Worm (Caenorhabditis elegans): Measurements from ENCODE around the gene vha-13.
A peak's percentile ranks its signal among the peaks of the same experiment; 100 is the strongest.

The vha-13 gene

ce11 chrV:14364586-14365248, 13.2 kb downstream of the vha-13 start:
- TF ChIP-seq sea-1 (GFP tag; conservative IDR thresholded peaks at IDR 0.05), result no peak
- TF ChIP-seq scrt-1 (GFP tag; IDR thresholded peaks at IDR 0.05), result no peak
- no peak for TF ChIP-seq ceh-13 (GFP tag; optimal IDR thresholded peaks at IDR 0.05)
- no peak for TF ChIP-seq hmbx-1 (tag; optimal IDR thresholded peaks at IDR 0.05)
- TF ChIP-seq hnd-1 (tag; optimal IDR thresholded peaks at IDR 0.05), result no peak
- TF ChIP-seq ama-1 (optimal IDR thresholded peaks at IDR 0.05), result no peak
- TF ChIP-seq tra-4 (tag; optimal IDR thresholded peaks at IDR 0.05), result no peak
- TF ChIP-seq ceh-36 (tag; optimal IDR thresholded peaks at IDR 0.05), result no peak
- no peak for TF ChIP-seq pes-1 (GFP tag; IDR thresholded peaks at IDR 0.05)
- no peak for TF ChIP-seq ets-7 (tag; optimal IDR thresholded peaks at IDR 0.05)
- no peak for TF ChIP-seq aly-1 (tag; optimal IDR thresholded peaks at IDR 0.05)
- no peak for TF ChIP-seq hmg-4 (GFP tag; optimal IDR thresholded peaks at IDR 0.05)
- no peak for TF ChIP-seq B0310.2 (tag; optimal IDR thresholded peaks at IDR 0.05)
- TF ChIP-seq flt-1 (GFP tag; IDR thresholded peaks at IDR 0.05), result no peak
- TF ChIP-seq tbx-11 (GFP tag; IDR thresholded peaks at IDR 0.05), result no peak
- TF ChIP-seq tbx-37 (GFP tag; conservative IDR thresholded peaks at IDR 0.05), result no peak
- TF ChIP-seq F13C5.2 (tag; optimal IDR thresholded peaks at IDR 0.05), result no peak

ce11 chrV:14366487-14366962, 15.0 kb downstream of the vha-13 start:
- TF ChIP-seq tra-4 (tag; optimal IDR thresholded peaks at IDR 0.05) (no peak), aly-1 (tag; optimal IDR thresholded peaks at IDR 0.05) (peak; percentile 16), tbx-37 (GFP tag; conservative IDR thresholded peaks at IDR 0.05) (no peak), tbx-11 (GFP tag; IDR thresholded peaks at IDR 0.05) (no peak)

ce11 chrV:14368272-14369052, 17.0 kb downstream of the vha-13 start:
- no peak for TF ChIP-seq hnd-1 (tag; optimal IDR thresholded peaks at IDR 0.05)

DNA sequence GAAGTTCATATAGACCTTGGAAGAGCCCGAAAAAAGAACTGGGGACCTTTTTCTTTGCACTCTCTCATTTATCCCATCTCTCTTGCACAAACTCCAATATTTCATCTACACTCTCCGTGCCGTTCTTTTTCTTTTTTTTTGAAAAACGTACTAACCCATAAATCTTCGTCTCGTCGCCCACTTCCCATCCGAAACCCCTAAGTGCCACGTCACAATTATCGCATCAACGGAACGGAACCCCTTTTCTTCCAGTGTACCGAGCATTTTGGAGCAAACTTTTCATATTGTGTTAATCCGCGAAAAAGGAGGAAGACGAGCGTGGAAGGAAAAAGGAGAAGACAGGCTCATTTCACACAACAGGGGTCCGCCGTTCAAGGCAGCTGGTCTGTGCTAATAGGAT, 17.9 kb downstream of the vha-13 start:
- no peak for TF ChIP-seq aly-1 (tag; optimal IDR thresholded peaks at IDR 0.05)
- TF ChIP-seq tra-4 (tag; optimal IDR thresholded peaks at IDR 0.05), result no peak

DNA sequence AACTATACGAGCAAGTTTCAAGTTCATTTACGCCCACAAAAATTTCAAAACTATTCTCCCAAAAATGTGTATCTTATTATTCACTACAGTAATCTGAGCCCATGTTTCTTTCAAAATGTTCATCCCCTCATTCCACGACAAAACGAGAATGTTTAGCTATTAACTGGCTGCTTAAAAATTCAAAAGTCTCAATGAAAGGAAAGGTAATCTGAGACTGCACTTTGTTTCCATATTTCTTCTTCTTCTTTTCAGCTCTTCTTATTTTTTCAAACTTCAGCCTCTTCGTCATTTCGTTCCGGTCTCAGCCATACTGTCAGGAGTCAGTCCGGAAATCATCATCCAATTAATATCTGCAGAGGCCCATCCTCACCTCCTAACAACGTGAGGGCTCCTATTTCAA, 21.3 kb downstream of the vha-13 start, which contains the start of gene unc-39:
TSS of gene unc-39 (plus strand) at position 301 of the 400 bp plus-strand sequence.
- no peak for TF ChIP-seq aly-1 (tag; optimal IDR thresholded peaks at IDR 0.05)
- no peak for TF ChIP-seq scrt-1 (GFP tag; IDR thresholded peaks at IDR 0.05)
- TF ChIP-seq ama-1 (optimal IDR thresholded peaks at IDR 0.05), result no peak
- no peak for TF ChIP-seq hnd-1 (tag; optimal IDR thresholded peaks at IDR 0.05)
- no peak for TF ChIP-seq tbx-37 (GFP tag; conservative IDR thresholded peaks at IDR 0.05)
- TF ChIP-seq tra-4 (tag; optimal IDR thresholded peaks at IDR 0.05), result no peak
- no peak for TF ChIP-seq ceh-36 (tag; optimal IDR thresholded peaks at IDR 0.05)
- no peak for TF ChIP-seq F13C5.2 (tag; optimal IDR thresholded peaks at IDR 0.05)
- TF ChIP-seq B0310.2 (tag; optimal IDR thresholded peaks at IDR 0.05), result no peak
- no peak for TF ChIP-seq pes-1 (GFP tag; IDR thresholded peaks at IDR 0.05)
- no peak for TF ChIP-seq hmg-4 (GFP tag; optimal IDR thresholded peaks at IDR 0.05)
- no peak for TF ChIP-seq flt-1 (GFP tag; IDR thresholded peaks at IDR 0.05)
- no peak for TF ChIP-seq hmbx-1 (tag; optimal IDR thresholded peaks at IDR 0.05)
- no peak for TF ChIP-seq ets-7 (tag; optimal IDR thresholded peaks at IDR 0.05)
- TF ChIP-seq sea-1 (GFP tag; conservative IDR thresholded peaks at IDR 0.05), result no peak
- TF ChIP-seq tbx-11 (GFP tag; IDR thresholded peaks at IDR 0.05), result no peak

DNA sequence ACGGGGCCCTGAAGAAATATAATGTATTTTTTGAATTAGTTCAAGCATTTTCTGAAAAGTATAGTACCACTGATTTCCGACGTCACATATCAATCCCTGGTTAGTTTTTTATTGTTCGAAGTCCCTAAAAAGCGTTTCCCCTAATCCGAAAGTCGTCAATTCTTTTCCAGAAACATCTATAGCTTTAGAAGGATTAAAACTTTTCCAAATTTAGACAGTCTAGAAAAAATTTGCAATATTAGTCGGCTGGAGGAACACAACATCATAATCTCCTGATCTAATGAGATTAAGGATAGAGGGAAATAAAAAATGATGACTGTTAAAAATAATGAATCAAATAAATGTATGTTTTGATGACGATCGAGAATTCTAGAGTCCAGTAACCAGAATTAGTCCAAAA, 26.5 kb downstream of the vha-13 start:
- TF ChIP-seq flt-1 (GFP tag; IDR thresholded peaks at IDR 0.05) (no peak), tbx-37 (GFP tag; conservative IDR thresholded peaks at IDR 0.05) (no peak), ceh-13 (GFP tag; optimal IDR thresholded peaks at IDR 0.05) (no peak), hmg-4 (GFP tag; optimal IDR thresholded peaks at IDR 0.05) (no peak), pes-1 (GFP tag; IDR thresholded peaks at IDR 0.05) (no peak)

- TF ChIP-seq hmg-4 (GFP tag; optimal IDR thresholded peaks at IDR 0.05), result no peak
- no peak for TF ChIP-seq tbx-37 (GFP tag; conservative IDR thresholded peaks at IDR 0.05)
- TF ChIP-seq hnd-1 (tag; optimal IDR thresholded peaks at IDR 0.05), result no peak
- TF ChIP-seq ceh-36 (tag; optimal IDR thresholded peaks at IDR 0.05), result no peak
- no peak for TF ChIP-seq sea-1 (GFP tag; conservative IDR thresholded peaks at IDR 0.05)
- no peak for TF ChIP-seq F13C5.2 (tag; optimal IDR thresholded peaks at IDR 0.05)
- TF ChIP-seq ama-1 (optimal IDR thresholded peaks at IDR 0.05), result no peak
- no peak for TF ChIP-seq tbx-11 (GFP tag; IDR thresholded peaks at IDR 0.05)
- TF ChIP-seq scrt-1 (GFP tag; IDR thresholded peaks at IDR 0.05), result no peak
- TF ChIP-seq ets-7 (tag; optimal IDR thresholded peaks at IDR 0.05), result no peak
- TF ChIP-seq hmbx-1 (tag; optimal IDR thresholded peaks at IDR 0.05), result no peak
- no peak for TF ChIP-seq pes-1 (GFP tag; IDR thresholded peaks at IDR 0.05)
- no peak for TF ChIP-seq B0310.2 (tag; optimal IDR thresholded peaks at IDR 0.05)
- no peak for TF ChIP-seq aly-1 (tag; optimal IDR thresholded peaks at IDR 0.05)
- no peak for TF ChIP-seq ceh-13 (GFP tag; optimal IDR thresholded peaks at IDR 0.05)
- TF ChIP-seq tra-4 (tag; optimal IDR thresholded peaks at IDR 0.05), result no peak
Measured at ce11 chrV:14378986-14379385, 27.5 kb downstream of the vha-13 start, which contains the start of gene npr-43. npr-43 (minus strand) TSS chrV:14379086.

DNA sequence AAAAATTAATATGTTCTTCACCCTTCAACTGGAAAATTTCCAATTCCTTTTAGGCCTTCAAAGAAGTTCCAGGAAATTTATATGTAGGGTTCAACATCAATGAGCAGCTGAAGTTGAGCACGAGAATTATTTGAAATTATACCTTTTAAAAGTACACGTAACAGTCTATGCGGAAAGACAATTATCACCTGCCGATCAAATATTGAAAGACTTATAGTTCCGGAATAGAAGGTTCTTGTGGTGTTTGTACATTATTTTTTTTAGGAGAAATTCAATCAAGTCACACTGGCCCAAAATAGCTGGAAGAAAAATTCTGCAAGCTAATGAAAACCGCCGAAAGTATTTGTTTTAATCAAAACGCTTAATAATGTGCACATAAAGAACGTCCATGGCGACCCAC, 28.7 kb downstream of the vha-13 start:
- TF ChIP-seq hnd-1 (tag; optimal IDR thresholded peaks at IDR 0.05), result no peak
- TF ChIP-seq B0310.2 (tag; optimal IDR thresholded peaks at IDR 0.05), result no peak
- TF ChIP-seq flt-1 (GFP tag; IDR thresholded peaks at IDR 0.05), result no peak
- no peak for TF ChIP-seq ets-7 (tag; optimal IDR thresholded peaks at IDR 0.05)
- no peak for TF ChIP-seq tbx-37 (GFP tag; conservative IDR thresholded peaks at IDR 0.05)
- no peak for TF ChIP-seq tbx-11 (GFP tag; IDR thresholded peaks at IDR 0.05)
- no peak for TF ChIP-seq ceh-13 (GFP tag; optimal IDR thresholded peaks at IDR 0.05)
- TF ChIP-seq hmbx-1 (tag; optimal IDR thresholded peaks at IDR 0.05), result no peak
- TF ChIP-seq sea-1 (GFP tag; conservative IDR thresholded peaks at IDR 0.05), result no peak
- no peak for TF ChIP-seq ceh-36 (tag; optimal IDR thresholded peaks at IDR 0.05)
- TF ChIP-seq scrt-1 (GFP tag; IDR thresholded peaks at IDR 0.05), result no peak

Measured in whole organism, early embryonic.